Worm (Caenorhabditis elegans) whole organism, L3 larva: ENCODE results near the gene egl-10.

ENCODE experiments used
- ceh-28 ChIP-seq: fragments of 150-350 bp; optimal IDR thresholded peaks from 2 replicates; lab custom pipeline; 2014; ENCODE audit warnings: missing biosample characterization, missing genetic modification reagents, missing genetic modification characterization
- lin-39 ChIP-seq: fragments of 150-350 bp; optimal IDR thresholded peaks from 2 replicates; lab custom pipeline; 2018; ENCODE audit warnings: missing biosample characterization, missing genetic modification reagents, missing genetic modification characterization
- snpc-4 ChIP-seq: fragments of 150-350 bp; optimal IDR thresholded peaks from 2 replicates; lab custom pipeline; 2014; ENCODE audit warnings: missing biosample characterization, missing genetic modification characterization
- ztf-11 ChIP-seq: fragments of 150-350 bp; optimal IDR thresholded peaks from 2 replicates; lab custom pipeline; 2014; ENCODE audit warnings: missing biosample characterization, missing genetic modification characterization

- TF ChIP-seq snpc-4 (tag; lab: Kevin White, UChicago) (no peak), lin-39 (no peak), ceh-28 (tag; lab: Kevin White, UChicago) (no peak), ztf-11 (tag; lab: Kevin White, UChicago) (no peak)
Measured at ce11 chrV:12405929-12406328, 56.9 kb downstream of the egl-10 start, which contains the start of gene K01D12.10.
